Worm (Caenorhabditis elegans) whole organism, L4 larva: ENCODE results near the gene fbxa-135.

Source experiments
- F49E8.2 ChIP-seq: sonication (generic microtip); optimal IDR thresholded peaks from 2 replicates; lab custom pipeline; 2016; ENCODE audit warnings: missing compliant biosample characterization, mild to moderate bottlenecking, missing genetic modification characterization, borderline replicate concordance
- R02D3.7 ChIP-seq: fragments of 150-350 bp; sonication (generic microtip); optimal IDR thresholded peaks from 3 replicates; lab custom pipeline; 2014; ENCODE audit warnings: missing biosample characterization, missing genetic modification characterization
- nhr-25 ChIP-seq: sonication (generic microtip); optimal IDR thresholded peaks from 2 replicates; lab custom pipeline; 2017; ENCODE audit warnings: missing genetic modification characterization, mild to moderate bottlenecking, missing compliant biosample characterization, antibody characterized with exemption, moderate library complexity, borderline replicate concordance; ENCODE audit not compliant: insufficient read depth
- nhr-76 ChIP-seq: fragments of 150-350 bp; optimal IDR thresholded peaks from 2 replicates; lab custom pipeline; 2014; ENCODE audit warnings: missing biosample characterization, missing genetic modification characterization
- nhr-77 ChIP-seq: fragments of 150-350 bp; optimal IDR thresholded peaks from 2 replicates; lab custom pipeline; 2014; ENCODE audit warnings: missing biosample characterization, missing genetic modification characterization
- tra-1 ChIP-seq: fragments of 200-800 bp; sonication (Bioruptor generic); IDR thresholded peaks from 2 replicates; pipeline ENCODE4 v1.3.6; 2022; ENCODE audit warnings: missing genetic modification reagents, missing genetic modification characterization, missing compliant biosample characterization
- unc-62 ChIP-seq, 3 experiments: fragments of 150-350 bp in 1 of 3; sonication (generic microtip); optimal IDR thresholded peaks in 2 of 3; peaks in 1 of 3; 1 replicate in 1 of 3; 2 replicates in 2 of 3; lab custom pipeline; 2014 to 2017; ENCODE audit warnings: missing biosample characterization in 3 of 3, missing genetic modification characterization in 3 of 3, missing genetic modification reagents in 3 of 3, missing genotype in 1 of 3

- TF ChIP-seq F49E8.2 (tag; lab: Kevin White, UChicago) (no peak), tra-1 (GFP tag; lab: Robert Waterston, UW) (no peak), nhr-77 (tag; lab: Kevin White, UChicago) (no peak), unc-62 (GFP tag; optimal IDR thresholded peaks at IDR 0.05 in 1 of 2; lab: Kevin White, UChicago) (no peak), unc-62 (tag; optimal IDR thresholded peaks at IDR 0.05; lab: Kevin White, UChicago) (no peak), nhr-76 (tag; lab: Kevin White, UChicago) (no peak), R02D3.7 (no peak), nhr-25 (tag; lab: Kevin White, UChicago) (no peak)
These were observed 41.6 kb downstream of the fbxa-135 start, which contains the start of gene T26H5.10 for ce11 chrV:15443708-15444107.
